Worm (Caenorhabditis elegans): Measurements from ENCODE around the gene ZK688.5.

ce11 chrIII:7882900-7883299 lies 8.5 kb downstream of the ZK688.5 start, which contains the start of gene ZK688.9:
- TF ChIP-seq K11D2.4 (GFP tag; IDR thresholded peaks at IDR 0.05) = no peak
- no peak for TF ChIP-seq hmg-20 (GFP tag; IDR thresholded peaks at IDR 0.05)
- TF ChIP-seq bed-2 (GFP tag; IDR thresholded peaks at IDR 0.05) = no peak
- TF ChIP-seq ceh-100 (GFP tag; IDR thresholded peaks at IDR 0.05) = no peak
- no peak for TF ChIP-seq ztf-25 (GFP tag; IDR thresholded peaks at IDR 0.05)
- TF ChIP-seq egl-44 (GFP tag; IDR thresholded peaks at IDR 0.05) = no peak
- TF ChIP-seq B0336.3 (GFP tag; IDR thresholded peaks at IDR 0.05) = no peak

Data from whole organism, young adult.